Fruit fly (Drosophila melanogaster): ENCODE measurements around the gene CG11555.

Gene CG11555

DNA sequence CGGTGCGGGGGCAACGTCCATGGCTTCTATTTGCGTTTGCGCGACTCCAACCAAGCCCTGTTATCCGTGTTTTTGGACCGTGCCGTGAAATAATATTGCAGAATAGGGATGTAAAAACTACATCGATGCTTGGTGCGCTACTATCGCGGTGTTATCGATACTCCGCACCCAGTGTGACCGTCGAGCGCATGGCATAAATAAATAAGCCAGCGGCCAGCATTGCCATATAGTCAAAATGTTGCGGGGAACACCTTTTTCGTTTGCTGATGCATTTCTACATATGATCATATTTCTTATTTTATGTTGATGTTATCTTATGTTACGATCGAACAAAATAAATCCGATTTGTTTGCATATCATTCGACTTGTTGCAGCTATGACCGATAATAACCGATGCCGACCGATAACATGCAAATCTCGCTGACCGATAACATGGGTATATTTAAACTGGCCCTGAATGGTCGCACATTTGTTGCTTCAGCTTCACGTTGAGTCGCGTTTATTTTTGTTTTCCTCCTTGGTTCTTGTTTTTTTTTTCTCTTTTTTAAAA lies 3.6 kb downstream of the CG11555 start, which contains the start of gene smo (continued):
- TF ChIP-seq Hr39 (optimal IDR thresholded peaks at IDR 0.05) (no peak), Usf (GFP tag; optimal IDR thresholded peaks at IDR 0.05) (no peak), croc (GFP tag; conservative IDR thresholded peaks at IDR 0.05) (no peak), cwo (GFP tag; optimal IDR thresholded peaks at IDR 0.05) (no peak), HmgZ (tag; optimal IDR thresholded peaks at IDR 0.05) (peak; percentile 70), TFAM (GFP tag; optimal IDR thresholded peaks at IDR 0.05) (no peak), CG2712 (tag; optimal IDR thresholded peaks at IDR 0.05) (peak; percentile 49), yki (optimal IDR thresholded peaks at IDR 0.05) (no peak), Ets65A (GFP tag) (peak; percentile 90), CG7963 (GFP tag; IDR thresholded peaks at IDR 0.05; ENCODE audit: partially characterized antibody) (peak; percentile 73), aop (GFP tag; IDR thresholded peaks at IDR 0.05) (no peak), Gug (GFP tag; IDR thresholded peaks at IDR 0.05) (peak; percentile 9; the same call in 1 of the 4 replicates), Kr (GFP tag; optimal IDR thresholded peaks at IDR 0.05) (no peak), MTF-1 (GFP tag; optimal IDR thresholded peaks at IDR 0.05; ENCODE audit: borderline replicate concordance) (no peak), CG34224 (GFP tag; IDR thresholded peaks at IDR 0.05; ENCODE audit: partially characterized antibody) (peak; percentile 80), fd96Cb (tag; optimal IDR thresholded peaks at IDR 0.05) (no peak), CG6813 (GFP tag; optimal IDR thresholded peaks at IDR 0.05) (no peak), dati (GFP tag; IDR thresholded peaks at IDR 0.05) (no peak), trem (tag; optimal IDR thresholded peaks at IDR 0.05) (peak; percentile 81), dysf (GFP tag; IDR thresholded peaks at IDR 0.05) (no peak), CG16779 (GFP tag; IDR thresholded peaks at IDR 0.05) (no peak), dmrt11E (tag; optimal IDR thresholded peaks at IDR 0.05) (peak; percentile 34), CG33557 (GFP tag; optimal IDR thresholded peaks at IDR 0.05) (no peak), danr (GFP tag; IDR thresholded peaks at IDR 0.05) (no peak), amos (GFP tag; IDR thresholded peaks at IDR 0.05; ENCODE audit: partially characterized antibody) (peak; percentile 91), sima (GFP tag; optimal IDR thresholded peaks at IDR 0.05) (no peak), CG7271 (tag; optimal IDR thresholded peaks at IDR 0.05) (peak; percentile 16), NC2α (GFP tag; optimal IDR thresholded peaks at IDR 0.05) (no peak), Hmx (GFP tag; optimal IDR thresholded peaks at IDR 0.05) (no peak), Mad (GFP tag; optimal IDR thresholded peaks at IDR 0.05) (peak; percentile 51), jing (GFP tag; optimal IDR thresholded peaks at IDR 0.05) (no peak), unc-4 (GFP tag; IDR thresholded peaks at IDR 0.05; ENCODE audit: partially characterized antibody) (peak; percentile 87), gcm2 (GFP tag; optimal IDR thresholded peaks at IDR 0.05) (no peak), CG10543 (GFP tag; optimal IDR thresholded peaks at IDR 0.05) (no peak), CG5180 (GFP tag; optimal IDR thresholded peaks at IDR 0.05) (no peak), en (GFP tag; optimal IDR thresholded peaks at IDR 0.05) (no peak), Atf6 (GFP tag; IDR thresholded peaks at IDR 0.05) (no peak), run (tag; optimal IDR thresholded peaks at IDR 0.05) (no peak), zf30C (GFP tag; optimal IDR thresholded peaks at IDR 0.05) (no peak), ac (GFP tag; optimal IDR thresholded peaks at IDR 0.05) (no peak), CG17912 (GFP tag; optimal IDR thresholded peaks at IDR 0.05) (no peak), CG8924 (tag; optimal IDR thresholded peaks at IDR 0.05) (peak; percentile 16), CG18011 (GFP tag; optimal IDR thresholded peaks at IDR 0.05) (peak; percentile 19), Spps (tag; optimal IDR thresholded peaks at IDR 0.05) (no peak), Scr (GFP tag; IDR thresholded peaks at IDR 0.05; ENCODE audit: partially characterized antibody) (peak; percentile 88), Jarid2 (GFP tag; optimal IDR thresholded peaks at IDR 0.05) (no peak), CG13123 (GFP tag; optimal IDR thresholded peaks at IDR 0.05) (no peak), CG10267 (tag; optimal IDR thresholded peaks at IDR 0.05) (peak; percentile 67), Nf-YA (GFP tag; IDR thresholded peaks at IDR 0.05) (no peak), nmo (GFP tag; optimal IDR thresholded peaks at IDR 0.05) (peak; percentile 73), CG34376 (GFP tag; optimal IDR thresholded peaks at IDR 0.05) (no peak)
